Worm (Caenorhabditis elegans): ENCODE data around the gene T01B11.1.

The T01B11.1 gene

DNA sequence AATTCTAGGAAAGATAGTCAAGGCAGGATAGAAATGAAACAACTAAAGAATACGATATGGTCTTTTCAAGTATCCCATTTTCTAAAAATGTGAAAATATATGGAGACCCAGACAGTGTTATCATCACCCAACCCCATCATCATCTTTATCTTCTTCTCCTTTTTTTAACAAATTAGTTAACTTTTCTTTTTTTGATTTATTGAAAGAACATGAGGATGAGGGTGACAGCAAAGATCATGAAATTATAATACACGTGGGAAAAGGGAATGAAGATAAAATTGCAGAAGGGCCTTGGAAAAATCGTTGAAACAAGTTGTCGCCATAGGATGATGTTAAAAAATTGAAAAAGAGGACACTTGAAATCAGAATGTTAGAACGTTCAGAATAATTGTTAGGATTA is 17.2 kb downstream of the T01B11.1 start:
- TF ChIP-seq sma-9 (GFP tag; optimal IDR thresholded peaks at IDR 0.05) (peak; percentile 28), sma-9 (tag; optimal IDR thresholded peaks at IDR 0.05) (no peak), mdl-1 (tag; optimal IDR thresholded peaks at IDR 0.05) (peak in 1 of 2 experiments; percentile 6), lin-13 (GFP tag; optimal IDR thresholded peaks at IDR 0.05) (no peak), nhr-25 (tag; optimal IDR thresholded peaks at IDR 0.05) (peak; percentile 62), C34F6.9 (tag; optimal IDR thresholded peaks at IDR 0.05) (no peak), mab-5 (tag; optimal IDR thresholded peaks at IDR 0.05) (no peak), blmp-1 (tag; optimal IDR thresholded peaks at IDR 0.05; ENCODE audit: insufficient read depth) (peak; percentile 39), lin-11 (tag; optimal IDR thresholded peaks at IDR 0.05) (no peak), crh-2 (tag; optimal IDR thresholded peaks at IDR 0.05) (peak; percentile 20), fos-1 (tag; optimal IDR thresholded peaks at IDR 0.05) (no peak), elt-1 (tag; optimal IDR thresholded peaks at IDR 0.05) (no peak), nhr-77 (tag; optimal IDR thresholded peaks at IDR 0.05) (no peak), ceh-82 (tag; optimal IDR thresholded peaks at IDR 0.05) (no peak)

DNA sequence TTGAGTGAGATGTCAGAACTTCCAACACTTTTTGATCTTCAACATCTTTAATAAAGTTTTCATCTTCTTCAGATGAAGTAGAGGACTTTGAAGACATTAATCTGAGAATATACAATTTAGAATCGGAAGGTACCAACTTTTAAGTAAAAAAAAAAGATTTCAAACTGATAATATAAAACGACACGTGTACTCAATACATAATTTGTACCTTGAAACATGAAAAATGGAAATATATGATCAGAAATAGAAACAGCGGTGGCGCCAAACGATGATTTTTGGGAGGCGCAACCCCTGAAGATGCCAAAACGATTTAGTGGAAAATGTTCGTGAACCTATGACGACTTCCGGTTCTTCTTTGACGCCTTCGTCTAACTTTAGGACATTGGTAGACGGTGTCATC is 25.5 kb downstream of the T01B11.1 start, which contains the start of gene oat-1:
Gene oat-1 (minus strand): TSS at position 101 of the 400 bp plus-strand sequence.
- TF ChIP-seq Y55F3AM.14 (GFP tag; optimal IDR thresholded peaks at IDR 0.05) = no peak

DNA sequence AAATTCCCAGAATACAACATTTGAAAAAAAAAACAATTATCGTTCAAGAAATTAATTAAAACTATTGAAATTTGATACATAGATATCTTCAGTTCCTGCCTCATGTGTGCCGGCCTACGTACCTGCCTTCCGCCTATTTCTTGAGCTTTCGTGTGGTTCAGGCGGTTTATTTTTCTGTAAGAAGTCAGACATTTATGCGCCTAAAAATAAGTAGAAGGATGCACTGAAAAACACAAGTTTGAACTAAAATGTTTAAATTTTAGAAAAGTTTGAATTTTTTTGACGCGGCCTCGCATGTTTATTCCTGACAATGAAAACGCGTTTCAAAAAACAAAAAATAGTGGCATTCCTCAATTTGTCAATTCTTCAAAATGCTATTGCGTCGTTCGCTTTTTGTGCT is 26.8 kb downstream of the T01B11.1 start, which contains the start of gene C28C12.11:
Gene C28C12.11 (plus strand): TSS at position 301 of the 400 bp plus-strand sequence.
- no peak for TF ChIP-seq lin-11 (tag; optimal IDR thresholded peaks at IDR 0.05)
- TF ChIP-seq C34F6.9 (tag; optimal IDR thresholded peaks at IDR 0.05) = no peak
- TF ChIP-seq nhr-23 (tag; optimal IDR thresholded peaks at IDR 0.05) = no peak
- TF ChIP-seq unc-39 (tag; optimal IDR thresholded peaks at IDR 0.05) = no peak
- no peak for TF ChIP-seq skn-1 (tag; optimal IDR thresholded peaks at IDR 0.05)
- TF ChIP-seq alr-1 (tag; optimal IDR thresholded peaks at IDR 0.05) = no peak

DNA sequence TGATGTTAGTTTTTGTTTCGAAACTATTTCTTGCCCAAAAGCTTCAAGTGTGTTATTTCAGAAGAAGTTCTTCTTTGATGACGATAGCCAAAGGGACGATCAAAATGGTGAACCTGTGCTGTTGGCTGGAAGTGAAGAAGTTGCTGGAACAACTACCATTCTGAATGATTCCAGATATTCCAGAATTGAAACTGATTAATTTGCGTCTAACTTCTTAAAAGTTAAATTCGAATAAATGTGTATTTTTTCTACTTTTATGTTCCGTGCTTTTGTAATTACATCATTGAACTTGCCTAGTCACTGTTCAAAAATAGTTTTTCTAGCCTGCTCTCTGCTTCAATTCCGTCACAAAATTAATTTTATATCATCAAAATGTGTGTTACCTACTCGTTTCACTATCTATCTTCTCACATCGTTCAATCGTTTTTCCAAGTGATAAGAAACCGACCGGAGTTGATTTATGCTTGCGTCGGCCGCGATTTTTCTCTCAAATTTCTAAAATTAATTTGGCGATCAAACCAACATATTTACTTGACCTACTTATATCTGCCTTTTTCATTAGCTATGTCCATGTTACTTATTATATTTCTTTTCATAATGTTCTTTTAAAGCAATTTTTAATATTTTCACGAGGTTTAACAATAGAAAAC is 28.2 kb downstream of the T01B11.1 start:
- no peak for TF ChIP-seq ztf-11 (tag; optimal IDR thresholded peaks at IDR 0.05)
- no peak for TF ChIP-seq lsy-2 (tag; optimal IDR thresholded peaks at IDR 0.05)
- TF ChIP-seq ama-1 (optimal IDR thresholded peaks at IDR 0.05) = no peak
- no peak for TF ChIP-seq Y55F3AM.14 (GFP tag; optimal IDR thresholded peaks at IDR 0.05)
- TF ChIP-seq ceh-82 (tag; optimal IDR thresholded peaks at IDR 0.05) = no peak
- no peak for TF ChIP-seq nhr-25 (tag; optimal IDR thresholded peaks at IDR 0.05)
- TF ChIP-seq gmeb-1 (tag; optimal IDR thresholded peaks at IDR 0.05) = no peak
- TF ChIP-seq sma-3 (GFP tag; optimal IDR thresholded peaks at IDR 0.05) = peak; percentile 27
- TF ChIP-seq sem-4 (tag; optimal IDR thresholded peaks at IDR 0.05) = no peak
- TF ChIP-seq sma-9 (GFP tag; optimal IDR thresholded peaks at IDR 0.05) = peak; percentile 48
- TF ChIP-seq sma-9 (tag; optimal IDR thresholded peaks at IDR 0.05) = no peak
- no peak for TF ChIP-seq mbf-1 (tag; optimal IDR thresholded peaks at IDR 0.05)
- no peak for TF ChIP-seq zag-1 (tag; optimal IDR thresholded peaks at IDR 0.05)
- no peak for TF ChIP-seq mab-5 (tag; optimal IDR thresholded peaks at IDR 0.05)
- TF ChIP-seq skn-1 (tag; optimal IDR thresholded peaks at IDR 0.05) = no peak
- TF ChIP-seq elt-1 (tag; optimal IDR thresholded peaks at IDR 0.05) = no peak
- no peak for TF ChIP-seq nhr-77 (tag; optimal IDR thresholded peaks at IDR 0.05)
- no peak for TF ChIP-seq lin-39 (tag; optimal IDR thresholded peaks at IDR 0.05)
- no peak for TF ChIP-seq peb-1 (tag; optimal IDR thresholded peaks at IDR 0.05)
- TF ChIP-seq crh-2 (tag; optimal IDR thresholded peaks at IDR 0.05) = peak; percentile 12
- TF ChIP-seq nhr-12 (tag; optimal IDR thresholded peaks at IDR 0.05) = no peak
- no peak for TF ChIP-seq aly-2 (tag; optimal IDR thresholded peaks at IDR 0.05)
- peak; percentile 84 for TF ChIP-seq fos-1 (tag; optimal IDR thresholded peaks at IDR 0.05)
- TF ChIP-seq ztf-4 (tag; optimal IDR thresholded peaks at IDR 0.05) = no peak
- no peak for TF ChIP-seq dmd-4 (tag; optimal IDR thresholded peaks at IDR 0.05)

DNA sequence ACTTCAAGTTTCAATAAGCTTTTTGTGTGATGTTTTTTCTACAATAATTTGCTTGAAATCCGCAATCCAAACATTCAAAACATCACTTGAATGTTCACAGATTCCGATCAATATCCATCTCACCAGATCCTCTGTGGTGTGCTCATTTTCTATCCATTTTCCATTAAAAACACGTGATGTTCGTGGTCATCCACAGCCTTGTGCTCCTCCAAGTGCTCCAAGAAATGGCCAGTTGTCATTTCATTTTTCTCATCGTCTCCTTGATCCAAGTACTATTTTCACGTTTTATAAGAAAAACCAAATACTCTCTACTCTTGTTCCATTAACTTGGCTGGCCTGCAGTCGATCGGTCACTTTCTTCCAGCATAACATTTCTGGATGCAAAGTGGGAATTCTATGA is 29.2 kb downstream of the T01B11.1 start:
- TF ChIP-seq lsy-2 (tag; optimal IDR thresholded peaks at IDR 0.05) (peak in 1 of 2 experiments; percentile 11), sma-3 (GFP tag; optimal IDR thresholded peaks at IDR 0.05) (no peak), nhr-12 (tag; optimal IDR thresholded peaks at IDR 0.05) (no peak), sma-9 (GFP tag; optimal IDR thresholded peaks at IDR 0.05) (peak; percentile 37), sma-9 (tag; optimal IDR thresholded peaks at IDR 0.05) (no peak), F13H6.1 (tag; optimal IDR thresholded peaks at IDR 0.05) (peak; percentile 49), C34F6.9 (tag; optimal IDR thresholded peaks at IDR 0.05) (no peak), mab-5 (tag; optimal IDR thresholded peaks at IDR 0.05) (peak; percentile 18), ztf-4 (tag; optimal IDR thresholded peaks at IDR 0.05) (no peak), R02D3.7 (tag; optimal IDR thresholded peaks at IDR 0.05) (no peak), nhr-129 (tag; optimal IDR thresholded peaks at IDR 0.05) (peak; percentile 58), lin-11 (tag; optimal IDR thresholded peaks at IDR 0.05) (no peak)

Measured in whole organism, L2 larva.